Worm (Caenorhabditis elegans): ENCODE data around the gene sfa-1.

DNA sequence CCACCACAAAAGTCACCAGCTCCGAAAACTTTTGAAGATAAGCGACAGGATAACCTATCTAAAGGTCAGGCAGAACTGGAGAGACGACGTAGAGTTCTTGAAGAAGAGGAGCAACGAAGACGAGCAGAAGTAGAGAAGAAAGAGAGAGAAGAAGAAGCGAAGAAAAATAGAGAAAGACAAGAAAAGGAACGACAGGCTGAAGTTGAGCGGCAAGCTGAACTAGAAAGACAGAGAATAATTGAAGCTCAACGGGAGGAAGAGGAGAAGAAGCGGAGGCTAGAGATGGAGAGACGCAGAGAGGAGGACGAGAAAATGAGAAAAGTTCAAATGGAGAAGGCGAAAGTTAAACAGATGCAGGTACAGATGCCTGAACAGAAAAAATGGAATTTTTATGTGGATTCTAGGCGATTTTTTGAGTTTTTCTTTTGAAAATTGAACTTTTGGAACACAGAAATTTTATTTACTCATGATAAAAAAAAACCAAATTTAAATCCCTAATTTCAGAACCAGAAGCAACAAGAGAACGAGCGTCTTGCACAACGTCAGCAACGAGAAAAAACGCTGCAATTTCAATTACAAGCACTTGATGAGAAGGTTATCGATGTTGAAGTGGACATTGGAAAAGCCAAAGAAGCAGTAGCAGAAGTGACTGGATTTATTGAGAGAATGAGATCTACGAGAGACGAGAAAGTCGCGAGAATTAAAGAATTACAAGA, 10.4 kb upstream of the sfa-1 start:
- TF ChIP-seq hpl-2 (GFP tag; optimal IDR thresholded peaks at IDR 0.05) (no peak), aly-2 (tag; optimal IDR thresholded peaks at IDR 0.05) (no peak), nhr-11 (tag; optimal IDR thresholded peaks at IDR 0.05) (no peak), snu-23 (GFP tag; optimal IDR thresholded peaks at IDR 0.05) (no peak), nhr-84 (tag; optimal IDR thresholded peaks at IDR 0.05) (no peak), skn-1 (tag; optimal IDR thresholded peaks at IDR 0.05) (no peak), lsy-2 (tag; optimal IDR thresholded peaks at IDR 0.05) (no peak), isw-1 (GFP tag; IDR thresholded peaks at IDR 0.05) (no peak), ceh-8 (GFP tag; optimal IDR thresholded peaks at IDR 0.05) (no peak), egl-27 (tag; optimal IDR thresholded peaks at IDR 0.05) (no peak), nhr-76 (tag; optimal IDR thresholded peaks at IDR 0.05) (no peak), ztf-4 (tag; optimal IDR thresholded peaks at IDR 0.05) (no peak), ces-1 (GFP tag; optimal IDR thresholded peaks at IDR 0.05) (no peak)
